Fruit fly (Drosophila melanogaster) whole organism, pupa: Measurements from ENCODE around the gene Pli.
A peak's percentile ranks its signal among the peaks of the same experiment; 100 is the strongest.

Source experiments
- CG10348 ChIP-seq: fragments of 200-800 bp; sonication (Bioruptor generic); IDR thresholded peaks from 2 replicates; pipeline ENCODE4 v1.3.6; 2022; ENCODE audit warnings: missing biosample characterization, missing genetic modification characterization
- CG12605 ChIP-seq: fragments of 200-800 bp; sonication (Bioruptor generic); IDR thresholded peaks from 2 replicates; pipeline ENCODE4 v1.3.6; 2022; ENCODE audit warnings: missing biosample characterization, missing genetic modification characterization
- CG13204 ChIP-seq: fragments of 200-800 bp; sonication (Bioruptor generic); optimal IDR thresholded peaks from 2 replicates; lab custom pipeline; 2018; ENCODE audit warnings: missing biosample characterization, mild to moderate bottlenecking, missing genetic modification characterization, moderate library complexity
- CG14655 ChIP-seq: fragments of 200-800 bp; sonication (Bioruptor generic); optimal IDR thresholded peaks from 3 replicates; lab custom pipeline; 2017; ENCODE audit warnings: mild to moderate bottlenecking, missing biosample characterization, missing genetic modification reagents, missing genetic modification characterization
- CG15710 ChIP-seq: fragments of 200-800 bp; sonication (Bioruptor generic); optimal IDR thresholded peaks from 2 replicates; lab custom pipeline; 2018; ENCODE audit warnings: missing biosample characterization, mild to moderate bottlenecking, missing genetic modification characterization, moderate library complexity
- CG17806 ChIP-seq: fragments of 200-800 bp; sonication (Bioruptor generic); optimal IDR thresholded peaks from 2 replicates; lab custom pipeline; 2018; ENCODE audit warnings: missing biosample characterization, mild to moderate bottlenecking, missing genetic modification characterization, moderate library complexity
- CG32121 ChIP-seq: fragments of 200-800 bp; sonication (Bioruptor generic); IDR thresholded peaks from 2 replicates; pipeline ENCODE4 v1.3.6; 2022; ENCODE audit warnings: missing biosample characterization, missing genetic modification characterization
- CG34367 ChIP-seq: fragments of 200-800 bp; sonication (Bioruptor generic); optimal IDR thresholded peaks from 2 replicates; lab custom pipeline; 2018; ENCODE audit warnings: missing biosample characterization, mild to moderate bottlenecking, missing genetic modification characterization
- CG4496 ChIP-seq: fragments of 200-800 bp; sonication (Bioruptor generic); IDR thresholded peaks from 3 replicates; pipeline ENCODE4 v1.3.6; 2022; ENCODE audit warnings: missing biosample characterization, missing genetic modification characterization
- CG8159 ChIP-seq: fragments of 200-800 bp; sonication (Bioruptor generic); optimal IDR thresholded peaks from 3 replicates; lab custom pipeline; 2018; ENCODE audit warnings: missing biosample characterization, mild to moderate bottlenecking, missing genetic modification characterization, moderate library complexity
- CG8301 ChIP-seq: fragments of 200-800 bp; sonication (Bioruptor generic); optimal IDR thresholded peaks from 2 replicates; lab custom pipeline; 2018; ENCODE audit warnings: missing biosample characterization, mild to moderate bottlenecking, missing genetic modification characterization
- CG9948 ChIP-seq: fragments of 200-800 bp; sonication (Bioruptor generic); optimal IDR thresholded peaks from 2 replicates; lab custom pipeline; 2018; ENCODE audit warnings: missing biosample characterization, mild to moderate bottlenecking, missing genetic modification characterization, moderate library complexity
- D1 ChIP-seq: fragments of 200-800 bp; sonication (Bioruptor generic); optimal IDR thresholded peaks from 2 replicates; lab custom pipeline; 2018; ENCODE audit warnings: missing biosample characterization, mild to moderate bottlenecking, missing genetic modification characterization, moderate library complexity
- EcR ChIP-seq: fragments of 200-800 bp; sonication (Bioruptor generic); optimal IDR thresholded peaks from 3 replicates; lab custom pipeline; 2019; ENCODE audit warnings: missing biosample characterization, missing genetic modification characterization, mild to moderate bottlenecking, moderate library complexity, missing genetic modification reagents
- Ets98B ChIP-seq: fragments of 200-800 bp; sonication (Bioruptor generic); IDR thresholded peaks from 2 replicates; pipeline ENCODE4 v1.3.6; 2022; ENCODE audit warnings: missing biosample characterization, missing genetic modification characterization
- Pif1A ChIP-seq: fragments of 200-800 bp; sonication (Bioruptor generic); optimal IDR thresholded peaks from 3 replicates; lab custom pipeline; 2016; ENCODE audit warnings: missing biosample characterization, missing genetic modification characterization
- Pif1B ChIP-seq: fragments of 200-800 bp; sonication (Bioruptor generic); optimal IDR thresholded peaks from 3 replicates; lab custom pipeline; 2016; ENCODE audit warnings: missing biosample characterization, missing genetic modification characterization
- Snoo ChIP-seq: fragments of 200-800 bp; sonication (Bioruptor generic); optimal IDR thresholded peaks from 3 replicates; lab custom pipeline; 2017; ENCODE audit warnings: missing biosample characterization, mild to moderate bottlenecking, missing genetic modification characterization, inconsistent platforms
- fd96Ca ChIP-seq: fragments of 200-800 bp; sonication (Bioruptor generic); IDR thresholded peaks from 3 replicates; pipeline ENCODE4 v1.3.6; 2022; ENCODE audit warnings: missing biosample characterization, missing genetic modification characterization
- gl ChIP-seq: fragments of 200-800 bp; sonication (Bioruptor generic); optimal IDR thresholded peaks from 2 replicates; lab custom pipeline; 2018; ENCODE audit warnings: missing biosample characterization, mild to moderate bottlenecking, missing genetic modification characterization
- rn ChIP-seq: fragments of 200-800 bp; sonication (Bioruptor generic); IDR thresholded peaks from 2 replicates; pipeline ENCODE4 v1.3.6; 2022; ENCODE audit warnings: missing biosample characterization, missing genetic modification characterization

The Pli gene

DNA sequence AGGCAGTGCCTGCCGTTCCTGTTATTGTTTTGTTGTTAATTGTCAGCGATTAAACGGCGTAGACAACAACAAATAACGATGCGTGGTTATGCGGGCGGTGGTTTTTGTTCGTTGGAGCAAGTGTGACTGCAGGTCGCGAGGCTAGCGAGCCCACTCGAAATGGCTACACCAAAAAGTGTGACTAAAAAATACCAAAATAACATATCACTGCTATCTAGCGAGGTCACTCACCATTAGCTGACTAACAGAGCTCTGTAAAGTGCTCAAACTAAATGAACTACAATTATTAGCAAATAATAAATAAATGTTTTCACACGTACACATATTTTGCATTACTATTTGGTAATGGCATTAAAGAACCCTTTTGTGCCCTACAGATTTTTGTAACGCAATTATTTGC, at the start of gene Pli:
Pli (minus strand) TSS at position 131 of the 400 bp plus-strand sequence.
- TF ChIP-seq Pif1B (no peak), CG14655 (GFP tag; lab: Kevin White, UChicago) (no peak), gl (tag; lab: Kevin White, UChicago) (no peak), EcR (GFP tag; lab: Kevin White, UChicago) (peak; percentile 24), rn (GFP tag; lab: Robert Waterston, UW) (no peak), D1 (tag; lab: Kevin White, UChicago) (no peak), CG4496 (GFP tag; lab: Robert Waterston, UW) (no peak), CG13204 (GFP tag; lab: Kevin White, UChicago) (no peak), CG34367 (tag; lab: Kevin White, UChicago) (no peak), CG10348 (GFP tag; lab: Robert Waterston, UW) (no peak), CG8159 (tag; lab: Kevin White, UChicago) (peak; percentile 40), CG15710 (peak; percentile 2), CG12605 (GFP tag; lab: Robert Waterston, UW) (no peak), CG32121 (GFP tag; lab: Robert Waterston, UW) (no peak), CG17806 (tag; lab: Kevin White, UChicago) (peak; percentile 5), Ets98B (no peak)

DNA sequence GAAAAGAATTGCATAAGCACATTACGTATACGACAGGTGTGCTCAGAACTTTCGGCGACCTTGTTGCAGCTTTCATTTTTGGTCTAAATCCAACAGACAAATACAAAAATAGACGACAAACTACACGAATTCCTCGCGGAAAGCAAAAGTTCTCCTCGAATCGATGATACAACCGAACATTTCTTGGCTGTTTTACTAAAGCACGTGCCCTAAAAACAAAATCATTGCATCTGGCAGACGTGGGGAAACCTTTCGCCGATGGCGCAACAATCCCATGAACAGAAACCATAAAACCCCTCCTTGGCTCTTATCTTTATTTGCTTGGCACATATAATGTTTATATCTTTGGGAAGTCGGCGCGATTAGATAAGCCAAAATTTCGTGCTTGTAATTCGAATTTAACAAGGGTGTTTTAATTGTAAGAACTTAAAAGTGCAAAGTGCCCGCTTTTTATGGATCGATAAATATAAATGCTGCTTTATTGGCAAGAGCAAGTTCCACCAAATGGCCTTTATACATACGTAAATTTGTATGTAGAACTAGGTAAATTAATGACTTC, 48.8 kb upstream of the Pli start:
- TF ChIP-seq Ets98B = no peak
- TF ChIP-seq CG34367 (tag; lab: Kevin White, UChicago) = no peak
- no peak for TF ChIP-seq D1 (tag; lab: Kevin White, UChicago)
- TF ChIP-seq EcR (GFP tag; lab: Kevin White, UChicago) = no peak
- TF ChIP-seq Pif1A (GFP tag; lab: Kevin White, UChicago) = no peak
- TF ChIP-seq CG17806 (tag; lab: Kevin White, UChicago) = no peak
- TF ChIP-seq CG14655 (GFP tag; lab: Kevin White, UChicago) = no peak
- TF ChIP-seq, all 21 proteins: peak for 0

DNA sequence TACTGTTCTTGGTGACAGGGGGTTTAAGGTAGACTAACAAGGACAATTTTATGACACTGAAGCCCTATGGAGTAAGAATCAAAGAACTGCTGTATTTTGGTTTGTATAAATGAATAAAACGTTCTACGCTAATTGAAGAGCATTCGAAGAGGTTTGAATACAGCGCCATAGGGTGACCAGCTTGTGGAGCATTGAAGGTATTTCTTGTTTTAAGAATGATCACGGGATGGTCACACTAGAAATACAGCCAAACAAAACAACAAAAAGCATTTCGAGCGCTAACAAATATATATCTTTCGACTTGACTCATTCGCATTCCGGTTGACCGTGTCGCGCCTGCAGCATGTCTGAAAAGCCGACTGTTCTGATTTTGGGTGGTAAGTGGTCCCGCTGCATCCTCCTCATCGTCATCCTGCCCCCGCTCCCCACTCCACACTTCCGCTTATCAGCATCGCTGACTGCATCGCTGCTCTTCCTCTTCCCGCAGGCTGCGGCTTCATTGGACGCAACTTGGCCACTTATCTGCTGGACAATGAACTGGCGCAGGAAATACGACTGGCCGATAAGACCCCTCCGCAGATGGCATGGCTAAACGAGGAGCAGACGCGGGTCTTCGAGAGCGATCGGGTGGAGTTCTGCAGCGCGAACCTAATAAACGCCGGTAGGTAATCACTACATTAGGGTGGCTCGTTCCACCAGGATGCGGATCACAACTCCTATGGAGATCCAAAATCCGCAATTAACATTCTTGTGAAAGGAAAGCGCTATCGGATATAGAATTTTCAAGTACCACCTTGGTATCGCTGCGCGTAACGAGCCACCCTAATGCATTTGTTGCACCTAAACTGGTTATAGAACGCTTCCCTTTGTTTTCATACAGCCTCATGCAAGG, 44.1 kb upstream of the Pli start, which contains the start of gene CG5854:
CG5854 (plus strand) TSS at position 229 of the 892 bp plus-strand sequence.
- peak; percentile 96 for TF ChIP-seq CG15710
- peak; percentile 98 for TF ChIP-seq CG12605 (GFP tag; lab: Robert Waterston, UW)
- TF ChIP-seq gl (tag; lab: Kevin White, UChicago) = peak; percentile 93
- peak; percentile 92 for TF ChIP-seq CG17806 (tag; lab: Kevin White, UChicago)
- no peak for TF ChIP-seq D1 (tag; lab: Kevin White, UChicago)
- peak; percentile 83 for TF ChIP-seq CG10348 (GFP tag; lab: Robert Waterston, UW)
- peak; percentile 96 for TF ChIP-seq CG8301
- peak; percentile 95 for TF ChIP-seq CG34367 (tag; lab: Kevin White, UChicago)
- peak; percentile 93 for TF ChIP-seq CG13204 (GFP tag; lab: Kevin White, UChicago)
- peak; percentile 98 for TF ChIP-seq CG14655 (GFP tag; lab: Kevin White, UChicago)
- TF ChIP-seq Snoo = peak; percentile 95
- peak; percentile 94 for TF ChIP-seq rn (GFP tag; lab: Robert Waterston, UW)
- TF ChIP-seq CG4496 (GFP tag; lab: Robert Waterston, UW) = peak; percentile 99
- peak; percentile 96 for TF ChIP-seq CG8159 (tag; lab: Kevin White, UChicago)
- TF ChIP-seq fd96Ca (GFP tag; lab: Robert Waterston, UW) = peak; percentile 99
- peak; percentile 99 for TF ChIP-seq Ets98B
- TF ChIP-seq Pif1A (GFP tag; lab: Kevin White, UChicago) = peak; percentile 98
- TF ChIP-seq Pif1B = peak; percentile 97
- peak; percentile 98 for TF ChIP-seq EcR (GFP tag; lab: Kevin White, UChicago)
- peak; percentile 91 for TF ChIP-seq CG9948
- TF ChIP-seq CG32121 (GFP tag; lab: Robert Waterston, UW) = peak; percentile 96
- TF ChIP-seq, all 21 proteins: peak for 20

DNA sequence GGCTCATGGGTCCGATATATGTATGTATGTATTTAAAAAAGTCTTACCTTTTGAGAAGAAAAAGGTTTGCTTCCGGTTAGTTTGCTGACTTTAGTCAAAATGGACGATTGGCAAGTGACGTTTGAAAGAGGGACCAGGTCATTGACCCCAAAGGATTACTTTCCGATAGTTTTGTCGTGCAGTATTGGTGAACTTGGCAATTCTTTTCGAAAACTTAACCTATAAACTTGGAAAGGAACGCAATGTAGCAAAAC, 43.5 kb upstream of the Pli start, which contains the start of gene RpS19b:
RpS19b (minus strand) TSS at position 101 of the 254 bp plus-strand sequence.
- TF ChIP-seq Pif1B (no peak), CG8159 (tag; lab: Kevin White, UChicago) (no peak), Ets98B (no peak), Pif1A (GFP tag; lab: Kevin White, UChicago) (no peak), fd96Ca (GFP tag; lab: Robert Waterston, UW) (no peak), CG14655 (GFP tag; lab: Kevin White, UChicago) (no peak), CG32121 (GFP tag; lab: Robert Waterston, UW) (no peak), CG10348 (GFP tag; lab: Robert Waterston, UW) (no peak), D1 (tag; lab: Kevin White, UChicago) (no peak), CG12605 (GFP tag; lab: Robert Waterston, UW) (no peak), CG34367 (tag; lab: Kevin White, UChicago) (no peak), CG4496 (GFP tag; lab: Robert Waterston, UW) (no peak), CG13204 (GFP tag; lab: Kevin White, UChicago) (no peak), gl (tag; lab: Kevin White, UChicago) (no peak)
- TF ChIP-seq, all 21 proteins: peak for 0

DNA sequence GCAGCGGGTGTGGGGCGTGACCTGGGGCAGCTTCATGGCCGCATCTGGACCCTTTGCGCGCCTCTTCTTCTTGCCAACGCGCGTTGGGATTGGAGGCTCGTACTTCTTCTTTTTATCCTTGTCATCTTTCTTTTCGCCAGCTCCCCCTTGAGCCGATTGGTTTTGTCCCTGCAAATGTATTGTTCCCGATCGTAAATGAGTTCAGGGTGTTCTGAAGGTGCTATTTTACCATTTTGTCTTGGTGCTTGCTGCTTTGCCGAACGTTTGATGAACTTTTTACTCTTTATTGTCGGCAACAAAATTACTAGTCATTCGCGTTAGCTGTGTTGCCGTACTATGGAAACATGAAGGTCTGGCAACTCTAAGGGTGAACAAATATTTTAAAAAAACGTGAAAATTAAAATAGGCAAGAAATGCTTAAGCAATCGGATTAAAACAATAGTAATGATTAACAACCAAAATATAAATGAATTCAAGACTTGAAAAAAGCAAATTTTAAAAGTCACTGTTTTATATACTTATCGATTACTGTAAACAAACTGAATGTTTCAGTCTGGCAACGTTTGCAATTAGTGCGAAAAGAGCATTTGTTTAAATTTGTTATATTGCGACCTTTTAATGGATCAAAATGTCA, 41.4 kb upstream of the Pli start, which contains the start of the genes Rpt2 and CG13599:
Rpt2 (minus strand) TSS at position 464 of the 634 bp plus-strand sequence.
CG13599 (plus strand) TSS at position 545 of the 634 bp plus-strand sequence.
- TF ChIP-seq CG34367 (tag; lab: Kevin White, UChicago) = no peak
- TF ChIP-seq EcR (GFP tag; lab: Kevin White, UChicago) = peak; percentile 18
- no peak for TF ChIP-seq Pif1B
- no peak for TF ChIP-seq CG8301
- TF ChIP-seq CG10348 (GFP tag; lab: Robert Waterston, UW) = no peak
